Fruit fly (Drosophila melanogaster) whole organism, embryonic: ENCODE data around the gene CG15252.

ENCODE experiments used
- BEAF-32 ChIP-seq: fragments of 200-800 bp; sonication (Bioruptor generic); optimal IDR thresholded peaks from 3 replicates; lab custom pipeline; 2017; ENCODE audit warnings: missing biosample characterization, missing genetic modification characterization, mild to moderate bottlenecking, moderate library complexity, missing genetic modification reagents
- CG10959 ChIP-seq: fragments of 200-800 bp; sonication (Bioruptor generic); IDR thresholded peaks from 2 replicates; pipeline ENCODE4 v1.3.6; 2022; ENCODE audit warnings: missing biosample characterization, missing genetic modification characterization
- CG12104 ChIP-seq: fragments of 200-800 bp; sonication (Bioruptor generic); optimal IDR thresholded peaks from 3 replicates; lab custom pipeline; 2016; ENCODE audit warnings: missing biosample characterization, missing genetic modification characterization
- CG1233 ChIP-seq: fragments of 200-800 bp; sonication (Bioruptor generic); optimal IDR thresholded peaks from 4 replicates; lab custom pipeline; 2018; ENCODE audit warnings: missing biosample characterization, mild to moderate bottlenecking, missing genetic modification characterization
- CG13296 ChIP-seq: fragments of 200-800 bp; sonication (Bioruptor generic); optimal IDR thresholded peaks from 3 replicates; lab custom pipeline; 2018; ENCODE audit warnings: missing biosample characterization, mild to moderate bottlenecking, missing genetic modification characterization
- CG14710 ChIP-seq: fragments of 200-800 bp; sonication (Bioruptor generic); optimal IDR thresholded peaks from 3 replicates; lab custom pipeline; 2019; ENCODE audit warnings: missing biosample characterization, mild to moderate bottlenecking, missing genetic modification characterization, moderate library complexity
- CG1602 ChIP-seq: fragments of 200-800 bp; sonication (Bioruptor generic); optimal IDR thresholded peaks from 3 replicates; lab custom pipeline; 2016; ENCODE audit warnings: missing biosample characterization, missing genetic modification characterization
- CG2116 ChIP-seq: fragments of 200-800 bp; sonication (Bioruptor generic); optimal IDR thresholded peaks from 3 replicates; lab custom pipeline; 2018; ENCODE audit warnings: missing biosample characterization, mild to moderate bottlenecking, missing genetic modification characterization
- CG2712 ChIP-seq: fragments of 200-800 bp; optimal IDR thresholded peaks from 3 replicates; lab custom pipeline; 2019; ENCODE audit warnings: missing biosample characterization, mild to moderate bottlenecking, missing genetic modification characterization, moderate library complexity
- CG31365 ChIP-seq: fragments of 200-800 bp; sonication (Bioruptor generic); optimal IDR thresholded peaks from 2 replicates; lab custom pipeline; 2018; ENCODE audit warnings: missing biosample characterization, mild to moderate bottlenecking, missing genetic modification characterization
- CG31441 ChIP-seq: fragments of 200-800 bp; sonication (Bioruptor generic); IDR thresholded peaks from 2 replicates; pipeline ENCODE4 v1.3.6; 2022; ENCODE audit warnings: missing biosample characterization, missing genetic modification characterization
- CG33213 ChIP-seq: fragments of 200-800 bp; sonication (Bioruptor generic); optimal IDR thresholded peaks from 3 replicates; lab custom pipeline; 2016; ENCODE audit warnings: missing biosample characterization, missing genetic modification characterization
- CG33557 ChIP-seq: fragments of 200-800 bp; sonication (Bioruptor generic); optimal IDR thresholded peaks from 2 replicates; lab custom pipeline; 2019; ENCODE audit warnings: missing biosample characterization, mild to moderate bottlenecking, missing genetic modification characterization, moderate library complexity
- CG3407 ChIP-seq: fragments of 200-800 bp; sonication (Bioruptor generic); optimal IDR thresholded peaks from 2 replicates; lab custom pipeline; 2018; ENCODE audit warnings: missing biosample characterization, mild to moderate bottlenecking, missing genetic modification characterization
- CG34224 ChIP-seq: fragments of 200-800 bp; sonication (Bioruptor generic); IDR thresholded peaks from 3 replicates; pipeline ENCODE4 v1.3.6; 2022; ENCODE audit warnings: missing biosample characterization, missing genetic modification characterization; ENCODE audit not compliant: partially characterized antibody
- CG3838 ChIP-seq: fragments of 200-800 bp; sonication (Bioruptor generic); optimal IDR thresholded peaks from 3 replicates; lab custom pipeline; 2016; ENCODE audit warnings: missing biosample characterization, missing genetic modification characterization
- CG4404 ChIP-seq: fragments of 200-800 bp; sonication (Bioruptor generic); IDR thresholded peaks from 2 replicates; pipeline ENCODE4 v1.3.6; 2022; ENCODE audit warnings: missing biosample characterization, missing genetic modification characterization
- CG4820 ChIP-seq: fragments of 200-800 bp; sonication (Bioruptor generic); optimal IDR thresholded peaks from 3 replicates; lab custom pipeline; 2016; ENCODE audit warnings: missing biosample characterization, missing genetic modification characterization
- CG7928 ChIP-seq: fragments of 200-800 bp; sonication (Bioruptor generic); optimal IDR thresholded peaks from 2 replicates; lab custom pipeline; 2017; ENCODE audit warnings: missing biosample characterization, mild to moderate bottlenecking, missing genetic modification characterization
- CG8281 ChIP-seq: fragments of 200-800 bp; sonication (Bioruptor generic); optimal IDR thresholded peaks from 2 replicates; lab custom pipeline; 2018; ENCODE audit warnings: missing biosample characterization, mild to moderate bottlenecking, missing genetic modification characterization, moderate library complexity
- CG9215 ChIP-seq: fragments of 200-800 bp; sonication (Bioruptor generic); IDR thresholded peaks from 2 replicates; pipeline ENCODE4 v1.3.6; 2022; ENCODE audit warnings: missing biosample characterization, missing genetic modification characterization
- CG9727 ChIP-seq: fragments of 200-800 bp; sonication (Bioruptor generic); optimal IDR thresholded peaks from 3 replicates; lab custom pipeline; 2017; ENCODE audit warnings: missing biosample characterization, mild to moderate bottlenecking, missing genetic modification characterization
- Dek ChIP-seq: fragments of 200-800 bp; sonication (Bioruptor generic); optimal IDR thresholded peaks from 3 replicates; lab custom pipeline; 2019; ENCODE audit warnings: missing biosample characterization, mild to moderate bottlenecking, missing genetic modification characterization, moderate library complexity
- Dp ChIP-seq: fragments of 200-800 bp; sonication (Bioruptor generic); optimal IDR thresholded peaks from 2 replicates; lab custom pipeline; 2018; ENCODE audit warnings: missing biosample characterization, mild to moderate bottlenecking, missing genetic modification characterization, moderate library complexity
- E2f2 ChIP-seq: fragments of 200-800 bp; sonication (Bioruptor generic); IDR thresholded peaks from 2 replicates; pipeline ENCODE4 v1.3.6; 2022; ENCODE audit warnings: missing biosample characterization, missing genetic modification characterization
- Ets65A ChIP-seq: fragments of 200-800 bp; sonication (Bioruptor generic); peaks from one replicate; lab custom pipeline; 2016; ENCODE audit warnings: missing biosample characterization, missing genetic modification characterization
- HLH54F ChIP-seq: fragments of 200-800 bp; sonication (Bioruptor generic); optimal IDR thresholded peaks from 3 replicates; lab custom pipeline; 2016; ENCODE audit warnings: missing biosample characterization, missing genetic modification characterization
- Lhr ChIP-seq: fragments of 200-800 bp; sonication (Bioruptor generic); optimal IDR thresholded peaks from 3 replicates; lab custom pipeline; 2017; ENCODE audit warnings: mild to moderate bottlenecking, missing biosample characterization, missing genetic modification reagents, missing genetic modification characterization
- MBD-R2 ChIP-seq: fragments of 200-800 bp; sonication (Bioruptor generic); IDR thresholded peaks from 2 replicates; pipeline ENCODE4 v1.3.6; 2022; ENCODE audit warnings: missing biosample characterization, missing genetic modification characterization
- Nf-YB ChIP-seq: fragments of 200-800 bp; sonication (Bioruptor generic); optimal IDR thresholded peaks from 3 replicates; lab custom pipeline; 2019; ENCODE audit warnings: missing biosample characterization, mild to moderate bottlenecking, missing genetic modification characterization, moderate library complexity
- NfI ChIP-seq: fragments of 200-800 bp; sonication (Bioruptor generic); optimal IDR thresholded peaks from 3 replicates; lab custom pipeline; 2018; ENCODE audit warnings: missing biosample characterization, mild to moderate bottlenecking, missing genetic modification characterization, moderate library complexity
- Poxn ChIP-seq: fragments of 200-800 bp; sonication (Bioruptor generic); IDR thresholded peaks from 2 replicates; pipeline ENCODE4 v1.3.6; 2022; ENCODE audit warnings: missing biosample characterization, missing genetic modification characterization
- Ptx1 ChIP-seq: fragments of 200-800 bp; sonication (Bioruptor generic); IDR thresholded peaks from 2 replicates; pipeline ENCODE4 v1.3.6; 2022; ENCODE audit warnings: missing biosample characterization, missing genetic modification characterization
- Rx ChIP-seq: fragments of 200-800 bp; sonication (Bioruptor generic); IDR thresholded peaks from 2 replicates; pipeline ENCODE4 v1.3.6; 2022; ENCODE audit warnings: missing biosample characterization, missing genetic modification characterization
- Sry-δ ChIP-seq: fragments of 200-800 bp; sonication (Bioruptor generic); optimal IDR thresholded peaks from 2 replicates; lab custom pipeline; 2016; ENCODE audit warnings: missing biosample characterization, missing genetic modification characterization
- Tbp ChIP-seq: fragments of >200 bp; optimal IDR thresholded peaks from 2 replicates; lab custom pipeline; 2018; ENCODE audit warnings: missing biosample characterization, missing genetic modification characterization
- az2 ChIP-seq: fragments of 200-800 bp; sonication (Bioruptor generic); optimal IDR thresholded peaks from 3 replicates; lab custom pipeline; 2016; ENCODE audit warnings: missing biosample characterization, missing genetic modification characterization
- dmrt11E ChIP-seq: fragments of 200-800 bp; sonication (Bioruptor generic); optimal IDR thresholded peaks from 3 replicates; lab custom pipeline; 2018; ENCODE audit warnings: missing biosample characterization, mild to moderate bottlenecking, missing genetic modification characterization, moderate library complexity
- dpn ChIP-seq, 2 experiments: fragments of 200-800 bp; sonication (Bioruptor generic); optimal IDR thresholded peaks; 3 replicates each; lab custom pipeline; 2016; ENCODE audit warnings: missing biosample characterization in 2 of 2, missing genetic modification characterization in 2 of 2
- en ChIP-seq: fragments of 200-800 bp; sonication (Bioruptor generic); optimal IDR thresholded peaks from 2 replicates; lab custom pipeline; 2016; ENCODE audit warnings: missing biosample characterization, missing genetic modification characterization
- esg ChIP-seq: fragments of 200-800 bp; sonication (Bioruptor generic); conservative IDR thresholded peaks from 2 replicates; pipeline ENCODE4 v1.3.6; 2022; ENCODE audit warnings: missing biosample characterization, missing genetic modification characterization
- eve ChIP-seq, 2 experiments: fragments of >200 bp; optimal IDR thresholded peaks; 2 replicates each; lab custom pipeline; 2017; ENCODE audit warnings: missing biosample characterization in 2 of 2, missing genetic modification characterization in 2 of 2
- gro ChIP-seq: fragments of 200-800 bp; sonication (Bioruptor generic); optimal IDR thresholded peaks from 2 replicates; lab custom pipeline; 2016; ENCODE audit warnings: missing biosample characterization, missing genetic modification characterization
- pho ChIP-seq: fragments of 200-800 bp; sonication (Bioruptor generic); optimal IDR thresholded peaks from 2 replicates; lab custom pipeline; 2016; ENCODE audit warnings: missing biosample characterization, missing genetic modification characterization
- phol ChIP-seq: fragments of 200-800 bp; sonication (Bioruptor generic); optimal IDR thresholded peaks from 3 replicates; lab custom pipeline; 2018; ENCODE audit warnings: missing biosample characterization, mild to moderate bottlenecking, missing genetic modification characterization, moderate library complexity
- psq ChIP-seq: fragments of 200-800 bp; sonication (Bioruptor generic); optimal IDR thresholded peaks from 2 replicates; lab custom pipeline; 2017; ENCODE audit warnings: missing biosample characterization, missing genetic modification characterization
- row ChIP-seq: fragments of 200-800 bp; sonication (Bioruptor generic); IDR thresholded peaks from 3 replicates; pipeline ENCODE4 v1.3.6; 2022; ENCODE audit warnings: missing biosample characterization, missing genetic modification characterization
- trem ChIP-seq: fragments of 200-800 bp; optimal IDR thresholded peaks from 3 replicates; lab custom pipeline; 2019; ENCODE audit warnings: missing biosample characterization, mild to moderate bottlenecking, missing genetic modification characterization, moderate library complexity
- zen2 ChIP-seq: fragments of 200-800 bp; sonication (Bioruptor generic); IDR thresholded peaks from 3 replicates; pipeline ENCODE4 v1.3.6; 2022; ENCODE audit warnings: missing biosample characterization, missing genetic modification characterization; ENCODE audit not compliant: partially characterized antibody

Gene CG15252

dm6 chrX:10009794-10010614 is 29.6 kb upstream of the CG15252 start, which contains the start of gene Dna2 (continued):
- TF ChIP-seq CG33557, result peak; percentile 42
- peak; percentile 9 for TF ChIP-seq dmrt11E (tag; lab: Kevin White, UChicago)
- no peak for TF ChIP-seq CG9727 (GFP tag; lab: Kevin White, UChicago)
- TF ChIP-seq az2 (GFP tag; lab: Kevin White, UChicago), result peak; percentile 12
- TF ChIP-seq Poxn (GFP tag; lab: Robert Waterston, UW), result no peak
- peak; percentile 8; the same call in 1 of the 2 replicates for TF ChIP-seq CG10959 (GFP tag; lab: Robert Waterston, UW)
- TF ChIP-seq phol (tag; lab: Kevin White, UChicago), result peak; percentile 36
- peak; percentile 15 for TF ChIP-seq BEAF-32 (GFP tag; lab: Kevin White, UChicago)
- peak; percentile 27 for TF ChIP-seq CG14710 (tag; lab: Kevin White, UChicago)
- no peak for TF ChIP-seq psq (GFP tag; lab: Kevin White, UChicago)
- no peak for TF ChIP-seq Rx
- TF ChIP-seq CG13296, result no peak
- peak; percentile 21 for TF ChIP-seq trem (tag; lab: Kevin White, UChicago)
- no peak for TF ChIP-seq Sry-δ
- no peak for TF ChIP-seq CG33213 (GFP tag; lab: Kevin White, UChicago)
- TF ChIP-seq CG3838, result no peak
- TF ChIP-seq E2f2, result peak; percentile 86
- no peak for TF ChIP-seq gro (GFP tag; lab: Kevin White, UChicago)
- peak; percentile 76 for TF ChIP-seq Dp (GFP tag; lab: Kevin White, UChicago)
- TF ChIP-seq Ptx1 (GFP tag; lab: Robert Waterston, UW), result peak; percentile 58
- peak in 1 of 2 experiments; percentile 13 for TF ChIP-seq dpn (GFP tag; optimal IDR thresholded peaks at IDR 0.05; lab: Kevin White, UChicago)
- TF ChIP-seq en (GFP tag; lab: Kevin White, UChicago), result no peak
- TF ChIP-seq NfI (GFP tag; lab: Kevin White, UChicago), result peak; percentile 1
- peak; percentile 5; the same call in 1 of the 2 replicates for TF ChIP-seq CG9215
- TF ChIP-seq Dek, result no peak
- TF ChIP-seq MBD-R2 (GFP tag; lab: Robert Waterston, UW), result peak; percentile 17; the same call in 1 of the 2 replicates
- no peak for TF ChIP-seq CG4820
- TF ChIP-seq zen2 (GFP tag; lab: Robert Waterston, UW), result no peak
- TF ChIP-seq CG31365 (tag; lab: Kevin White, UChicago), result peak; percentile 95
- TF ChIP-seq CG1602 (GFP tag; lab: Kevin White, UChicago), result peak; percentile 24
- no peak for TF ChIP-seq CG3407 (GFP tag; lab: Kevin White, UChicago)
- TF ChIP-seq Ets65A (GFP tag; lab: Kevin White, UChicago), result peak; percentile 85
- TF ChIP-seq row (GFP tag; lab: Robert Waterston, UW), result peak; percentile 23; the same call in 1 of the 3 replicates
- 0 out of 2 replicates have a peak, but pooled peaks have one; percentile 22 for TF ChIP-seq CG31441 (GFP tag; lab: Robert Waterston, UW)
- TF ChIP-seq CG2712 (tag; lab: Kevin White, UChicago), result peak; percentile 46
- TF ChIP-seq CG2116, result peak; percentile 41
- no peak for TF ChIP-seq pho (GFP tag; lab: Kevin White, UChicago)

DNA sequence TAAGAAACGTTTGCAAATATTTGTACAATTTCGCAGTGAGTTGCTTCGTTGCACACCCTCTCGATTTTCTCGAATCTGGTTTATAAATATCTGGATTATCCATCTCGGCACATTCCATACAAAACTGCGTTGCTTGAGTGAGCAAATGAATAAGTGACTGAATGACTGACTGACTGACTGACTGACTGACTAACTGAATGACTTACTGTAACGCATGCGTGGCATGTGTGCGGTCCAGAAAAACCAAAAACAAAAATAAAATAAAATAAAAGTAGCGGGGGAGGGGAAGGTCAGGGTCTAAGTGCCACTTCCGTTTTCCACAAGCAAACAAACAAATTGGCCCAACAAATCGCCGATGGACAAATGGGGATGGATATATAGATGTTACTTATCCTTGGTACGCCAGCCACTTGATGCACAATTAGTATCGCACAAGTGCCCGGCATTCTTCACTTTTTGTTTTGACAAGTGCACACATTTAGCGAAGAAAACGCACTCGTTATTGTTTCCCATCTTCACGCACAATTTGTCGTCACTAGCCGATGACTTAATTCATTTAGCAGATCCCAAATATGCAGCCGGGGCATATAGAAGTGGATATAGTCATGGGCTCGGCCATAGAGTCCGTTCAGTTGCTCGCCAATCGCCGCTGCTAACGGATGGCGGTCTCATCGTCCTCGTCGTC is 28.4 kb upstream of the CG15252 start, which contains the start of gene CG33557:
TSS of gene CG33557 (plus strand) at position 635 of the 685 bp plus-strand sequence.
- TF ChIP-seq CG34224 (GFP tag; lab: Robert Waterston, UW) (no peak), CG31441 (GFP tag; lab: Robert Waterston, UW) (no peak), Tbp (GFP tag; lab: Kevin White, UChicago) (no peak), CG7928 (GFP tag; lab: Kevin White, UChicago) (no peak), Ets65A (GFP tag; lab: Kevin White, UChicago) (peak; percentile 77), CG12104 (GFP tag; lab: Kevin White, UChicago) (no peak), HLH54F (GFP tag; lab: Kevin White, UChicago) (no peak), CG8281 (tag; lab: Kevin White, UChicago) (peak; percentile 96), CG4404 (GFP tag; lab: Robert Waterston, UW) (no peak), Nf-YB (no peak), CG1233 (no peak), esg (GFP tag; lab: Robert Waterston, UW) (no peak), Lhr (no peak), eve (GFP tag; optimal IDR thresholded peaks at IDR 0.05; lab: Kevin White, UChicago) (no peak)
